Fruit fly (Drosophila melanogaster) Kc167 (cell line): ENCODE measurements around the gene CG3961.

ENCODE experiments used
- Myc ChIP-seq: fragments of >200 bp; optimal IDR thresholded peaks from 2 replicates; lab custom pipeline; 2017; ENCODE audit warnings: missing external identifiers
- Sin3A ChIP-seq: fragments of >200 bp; optimal IDR thresholded peaks from 2 replicates; lab custom pipeline; 2018; ENCODE audit warnings: missing external identifiers
- h ChIP-seq: fragments of >200 bp; optimal IDR thresholded peaks from 3 replicates; lab custom pipeline; 2018; ENCODE audit warnings: missing external identifiers
- insv ChIP-seq: fragments of >200 bp; optimal IDR thresholded peaks from 3 replicates; lab custom pipeline; 2018; ENCODE audit warnings: missing external identifiers
- psq ChIP-seq: fragments of >200 bp; optimal IDR thresholded peaks from 2 replicates; lab custom pipeline; 2017; ENCODE audit warnings: missing external identifiers
- ttk ChIP-seq: sonication (Bioruptor generic); optimal IDR thresholded peaks from 2 replicates; lab custom pipeline; 2017; ENCODE audit warnings: missing external identifiers

Gene CG3961

DNA sequence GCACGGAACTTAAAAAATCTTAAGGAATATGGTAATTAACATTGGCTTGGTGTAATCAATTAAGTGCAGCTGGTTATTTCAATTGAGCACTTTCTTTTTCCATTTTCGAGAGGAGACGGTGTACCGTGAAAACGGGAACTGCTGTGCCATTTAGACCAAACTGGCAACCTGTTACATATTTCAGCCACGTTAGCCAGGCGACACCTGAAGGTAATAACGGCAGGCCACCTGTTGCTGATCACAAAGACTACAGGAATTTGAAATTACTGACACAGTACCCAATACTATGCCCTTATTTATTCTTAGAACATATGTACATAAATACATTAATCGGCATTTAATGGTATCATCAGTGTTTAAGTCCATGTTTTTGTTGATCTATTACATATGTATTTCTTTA lies 48.0 kb downstream of the CG3961 start:
- TF ChIP-seq Sin3A (no peak), insv (lab: Kevin White, UChicago) (no peak), h (lab: Kevin White, UChicago) (no peak), ttk (no peak), psq (no peak), Myc (lab: Kevin White, UChicago) (no peak)

DNA sequence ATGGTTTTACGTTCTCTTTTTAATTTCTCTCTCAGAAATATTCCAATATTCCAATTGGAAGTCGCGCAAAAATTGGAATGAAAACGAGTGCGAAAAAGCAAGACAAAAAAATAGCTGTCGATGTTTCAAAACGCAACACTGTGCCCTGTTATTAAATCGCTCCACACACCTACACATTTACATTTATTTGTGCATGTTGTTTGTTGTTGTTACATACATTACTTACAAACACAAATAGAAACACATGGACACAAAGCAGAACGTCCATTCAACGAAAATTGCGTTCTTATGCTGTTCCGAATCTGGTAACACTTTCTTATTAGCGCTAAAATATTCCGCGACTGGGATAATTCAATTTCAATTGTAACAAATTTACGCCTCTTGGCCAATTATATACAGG lies 49.0 kb downstream of the CG3961 start:
- no peak for TF ChIP-seq Sin3A
- no peak for TF ChIP-seq ttk
- TF ChIP-seq h (lab: Kevin White, UChicago) = no peak
- TF ChIP-seq Myc (lab: Kevin White, UChicago) = no peak
- no peak for TF ChIP-seq insv (lab: Kevin White, UChicago)
- no peak for TF ChIP-seq psq

DNA sequence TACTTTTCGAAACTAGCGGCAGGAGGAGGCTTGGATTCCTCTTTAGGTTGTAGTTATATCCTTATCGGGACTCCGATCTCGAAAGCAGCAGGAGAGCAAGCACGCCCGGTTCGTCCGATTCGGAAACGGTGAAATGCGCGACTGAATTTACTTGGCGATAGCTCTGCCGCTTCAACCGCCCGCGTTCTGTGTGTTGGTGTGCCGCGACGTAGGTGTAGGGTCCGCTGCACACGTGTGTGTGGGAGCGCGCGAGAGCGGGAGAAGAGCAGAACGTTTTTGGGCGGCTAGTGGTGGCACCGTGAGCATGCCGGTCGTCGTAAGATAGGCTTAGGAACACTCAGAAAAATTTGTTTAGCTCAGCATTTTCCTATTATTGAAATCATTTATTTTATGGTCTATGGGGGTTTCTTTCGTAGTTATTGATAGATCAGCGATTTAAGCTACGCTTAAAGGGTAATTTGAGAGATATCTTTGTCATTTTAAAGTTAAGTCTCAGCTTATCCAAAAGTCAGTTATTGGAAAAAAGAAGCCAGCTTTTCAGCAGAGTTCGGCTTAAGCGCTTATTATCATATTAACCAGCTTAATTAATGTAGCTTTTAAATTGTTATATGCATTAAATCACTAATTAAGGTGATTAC lies 49.8 kb downstream of the CG3961 start:
- no peak for TF ChIP-seq ttk
- TF ChIP-seq insv (lab: Kevin White, UChicago) = no peak
- no peak for TF ChIP-seq Sin3A

DNA sequence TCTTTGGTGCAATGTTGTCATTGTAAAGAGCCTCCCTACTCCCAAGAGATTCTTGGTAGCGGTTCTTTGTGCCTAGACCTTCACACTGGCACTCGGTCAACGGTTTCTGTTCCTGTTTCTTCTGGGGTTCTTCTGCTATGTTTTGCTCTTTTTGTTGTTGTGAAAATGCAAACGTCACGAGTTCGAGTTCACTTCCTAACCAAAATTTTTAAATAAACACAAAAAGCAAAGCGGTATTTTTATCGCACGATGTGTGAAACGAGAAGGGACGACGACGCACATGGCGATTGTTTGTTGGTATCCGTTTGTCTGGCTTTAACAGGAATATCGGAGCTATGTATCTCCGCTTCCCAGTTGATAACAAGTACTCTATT lies 50.3 kb downstream of the CG3961 start:
- no peak for TF ChIP-seq psq

DNA sequence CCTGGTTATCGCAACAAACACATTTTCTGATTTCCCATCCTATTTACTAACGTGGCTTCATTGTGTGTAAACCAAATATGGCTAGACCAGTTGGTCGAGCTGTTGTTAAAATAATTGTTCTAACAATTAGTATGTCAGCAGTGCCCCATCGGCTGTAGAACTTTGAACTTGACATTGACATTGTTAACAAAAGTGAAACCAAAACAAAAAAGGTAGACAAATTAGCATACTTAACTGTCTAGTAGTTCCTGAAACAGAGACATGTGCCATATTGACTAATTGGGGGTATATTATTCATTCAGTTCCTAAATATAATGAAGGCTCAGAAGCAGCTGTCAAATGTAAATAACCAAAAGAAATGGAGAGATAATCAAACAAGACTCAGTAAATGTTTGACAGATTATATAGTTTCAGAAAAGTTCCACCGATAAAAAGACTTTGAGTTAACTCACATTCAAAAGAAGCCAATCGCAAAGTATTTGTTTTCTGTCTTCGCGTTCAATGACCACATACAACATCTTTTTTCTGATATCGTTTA lies 52.5 kb downstream of the CG3961 start:
- TF ChIP-seq psq (no peak), Sin3A (no peak), h (lab: Kevin White, UChicago) (no peak)

DNA sequence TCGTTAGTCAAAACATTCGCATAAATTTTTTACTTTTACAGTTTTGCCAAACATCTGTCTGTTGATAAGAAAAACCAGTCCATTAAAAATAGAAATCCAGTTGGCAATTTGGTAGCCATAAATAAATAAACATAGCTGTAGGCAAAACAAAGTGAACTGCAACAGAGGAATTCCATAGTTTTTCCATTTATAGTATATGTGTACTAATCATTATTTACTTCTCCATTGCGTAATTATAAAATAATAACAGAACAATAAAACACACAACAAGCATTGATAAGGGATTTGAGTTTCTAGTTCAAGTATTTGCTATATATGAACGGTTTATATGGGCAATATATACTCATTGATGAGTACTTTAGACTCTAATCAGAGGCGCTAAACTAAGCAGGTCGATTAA lies 53.6 kb downstream of the CG3961 start:
- TF ChIP-seq psq = no peak
- no peak for TF ChIP-seq Myc (lab: Kevin White, UChicago)
- no peak for TF ChIP-seq insv (lab: Kevin White, UChicago)
- no peak for TF ChIP-seq Sin3A
- TF ChIP-seq ttk = no peak
- no peak for TF ChIP-seq h (lab: Kevin White, UChicago)

DNA sequence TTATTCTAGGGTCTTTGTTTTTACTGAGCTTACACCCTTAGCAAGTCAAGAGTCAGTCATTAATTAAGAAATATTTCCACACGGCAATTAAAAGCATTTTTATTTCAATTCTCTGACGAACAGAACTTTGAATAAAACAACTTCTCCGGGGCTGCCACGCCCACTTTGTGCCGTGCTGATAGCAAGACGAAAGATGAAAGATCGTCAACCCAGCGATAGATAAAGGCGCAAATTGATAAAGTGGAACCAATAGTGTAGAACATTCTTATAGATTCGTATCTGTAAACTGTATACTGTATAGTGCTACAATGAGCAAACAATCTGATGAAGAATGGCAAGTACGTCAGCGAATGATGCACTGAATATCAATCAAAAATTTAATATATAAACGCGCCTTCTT lies 55.4 kb downstream of the CG3961 start:
- no peak for TF ChIP-seq h (lab: Kevin White, UChicago)
- TF ChIP-seq ttk = no peak
- no peak for TF ChIP-seq Myc (lab: Kevin White, UChicago)
- TF ChIP-seq Sin3A = no peak
- no peak for TF ChIP-seq psq
- no peak for TF ChIP-seq insv (lab: Kevin White, UChicago)

DNA sequence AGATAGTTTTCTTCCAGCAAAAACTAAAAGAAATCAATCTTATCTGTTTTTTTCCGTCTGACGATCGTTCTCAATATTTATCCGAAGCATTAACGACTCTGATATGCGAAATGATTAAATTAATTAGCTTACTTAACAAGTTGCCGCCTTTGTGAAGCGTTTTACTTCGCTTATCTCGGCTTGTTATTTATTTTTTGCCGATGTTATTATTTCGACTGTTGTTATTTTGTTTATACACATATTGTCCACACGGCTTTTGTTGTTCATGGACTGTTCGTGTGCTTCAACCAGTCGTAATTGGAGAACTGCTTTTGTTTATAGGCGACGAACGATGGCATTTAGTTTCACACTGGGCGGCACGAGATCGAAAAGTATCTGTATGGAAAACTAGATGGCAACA lies 57.0 kb downstream of the CG3961 start:
- TF ChIP-seq ttk (no peak), psq (no peak), Myc (lab: Kevin White, UChicago) (no peak)

DNA sequence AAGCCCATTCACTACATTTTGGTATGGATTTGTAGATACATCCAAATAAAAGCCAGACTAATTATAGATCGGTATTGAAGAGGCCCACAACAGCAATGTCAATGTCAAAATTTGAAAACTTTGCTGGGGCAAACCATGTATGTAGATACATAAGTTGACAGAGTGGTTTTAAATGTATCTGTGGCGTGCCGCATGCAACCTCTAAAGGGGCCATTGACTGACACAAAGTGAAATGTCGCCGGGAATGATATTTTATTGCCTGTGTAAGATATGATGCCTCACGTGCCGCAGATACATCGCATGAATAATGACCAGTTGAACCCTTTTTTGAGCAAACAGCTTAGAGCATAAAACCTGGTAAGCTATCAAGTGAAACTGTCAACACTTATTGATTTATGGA lies 57.6 kb downstream of the CG3961 start:
- no peak for TF ChIP-seq Sin3A

DNA sequence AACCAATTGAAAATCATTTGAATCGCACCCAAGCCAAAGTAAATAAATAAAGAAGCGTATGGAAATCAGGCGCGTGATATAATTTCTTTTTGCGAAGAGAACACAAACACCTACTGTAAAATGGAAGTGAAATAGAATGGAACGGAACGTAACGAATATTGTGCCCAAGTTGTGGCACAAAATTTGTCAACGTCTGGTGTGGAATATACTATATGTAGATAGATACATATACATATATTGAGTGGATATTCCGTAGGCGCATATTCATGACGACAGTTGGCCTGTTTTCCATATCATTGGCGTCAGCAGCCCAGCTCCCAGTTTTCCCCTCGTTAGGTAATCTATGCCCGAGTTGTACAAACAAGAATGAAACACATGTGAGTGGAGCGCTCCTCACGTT lies 58.1 kb downstream of the CG3961 start:
- no peak for TF ChIP-seq h (lab: Kevin White, UChicago)
- no peak for TF ChIP-seq psq
- no peak for TF ChIP-seq Myc (lab: Kevin White, UChicago)
- no peak for TF ChIP-seq Sin3A
- TF ChIP-seq ttk = no peak
- no peak for TF ChIP-seq insv (lab: Kevin White, UChicago)

DNA sequence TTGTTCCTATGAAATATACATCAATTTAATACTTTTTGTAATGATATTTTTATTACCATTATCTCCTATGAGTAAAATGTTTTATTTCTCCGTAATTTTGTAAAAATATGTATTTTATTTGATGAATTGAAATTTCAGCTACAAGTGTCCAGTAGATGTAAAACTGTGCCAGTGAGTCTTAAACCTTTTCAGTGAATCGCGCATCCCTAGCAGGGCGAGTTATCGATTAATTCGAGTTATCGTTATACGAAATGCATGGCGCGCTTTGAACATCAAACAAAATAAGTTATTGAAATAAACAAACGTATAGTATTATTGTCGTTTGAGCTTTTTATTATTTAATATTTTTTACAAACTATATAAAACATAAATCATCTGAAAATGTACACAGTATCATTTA lies 62.0 kb downstream of the CG3961 start:
- TF ChIP-seq h (lab: Kevin White, UChicago) (no peak), Sin3A (no peak), ttk (no peak), Myc (lab: Kevin White, UChicago) (no peak), insv (lab: Kevin White, UChicago) (no peak), psq (no peak)
